Worm (Caenorhabditis elegans) whole organism, mixed stage, embryonic: Measurements from ENCODE around the gene K08F9.1.

Experiments used
- M03D4.4 ChIP-seq: sonication (generic microtip); optimal IDR thresholded peaks from 2 replicates; lab custom pipeline; 2017; ENCODE audit warnings: mild to moderate bottlenecking, missing genetic modification characterization, missing compliant biosample characterization
- bed-3 ChIP-seq: fragments of 200-800 bp; sonication (Bioruptor generic); optimal IDR thresholded peaks from 3 replicates; lab custom pipeline; 2018; ENCODE audit warnings: mild to moderate bottlenecking, missing genetic modification characterization, moderate library complexity, missing compliant biosample characterization
- blmp-1 ChIP-seq: fragments of 150-350 bp; optimal IDR thresholded peaks from 2 replicates; lab custom pipeline; 2014; ENCODE audit warnings: missing biosample characterization, missing genetic modification characterization
- ceh-39 ChIP-seq: fragments of 150-350 bp; optimal IDR thresholded peaks from 2 replicates; lab custom pipeline; 2014; ENCODE audit warnings: missing biosample characterization, missing genetic modification characterization
- ceh-43 ChIP-seq: fragments of 200-800 bp; sonication (Bioruptor generic); optimal IDR thresholded peaks from 2 replicates; lab custom pipeline; 2018; ENCODE audit warnings: mild to moderate bottlenecking, missing genetic modification characterization, moderate library complexity, missing compliant biosample characterization
- ceh-83 ChIP-seq: fragments of 200-800 bp; sonication (Bioruptor generic); optimal IDR thresholded peaks from 2 replicates; lab custom pipeline; 2018; ENCODE audit warnings: mild to moderate bottlenecking, missing genetic modification characterization, missing compliant biosample characterization
- ces-1 ChIP-seq: fragments of 150-350 bp; optimal IDR thresholded peaks from 2 replicates; lab custom pipeline; 2014; ENCODE audit warnings: missing biosample characterization, missing genetic modification reagents, missing genetic modification characterization
- cnd-1 ChIP-seq: fragments of 200-800 bp; sonication (Bioruptor generic); optimal IDR thresholded peaks from 2 replicates; lab custom pipeline; 2018; ENCODE audit warnings: mild to moderate bottlenecking, missing genetic modification characterization, missing compliant biosample characterization
- drap-1 ChIP-seq: fragments of 200-800 bp; sonication (Bioruptor generic); optimal IDR thresholded peaks from 3 replicates; lab custom pipeline; 2018; ENCODE audit warnings: mild to moderate bottlenecking, missing genetic modification characterization, missing compliant biosample characterization
- elt-1 ChIP-seq: sonication (generic microtip); optimal IDR thresholded peaks from 2 replicates; lab custom pipeline; 2017; ENCODE audit warnings: missing genetic modification characterization, mild to moderate bottlenecking, missing compliant biosample characterization, antibody characterized with exemption, moderate library complexity, borderline replicate concordance; ENCODE audit not compliant: insufficient read depth
- elt-3 ChIP-seq: fragments of 150-350 bp; optimal IDR thresholded peaks from 2 replicates; lab custom pipeline; 2014; ENCODE audit warnings: missing biosample characterization, missing genetic modification characterization
- flh-1 ChIP-seq: fragments of 200-800 bp; sonication (Bioruptor generic); optimal IDR thresholded peaks from 2 replicates; lab custom pipeline; 2018; ENCODE audit warnings: mild to moderate bottlenecking, missing genetic modification characterization, moderate library complexity, missing compliant biosample characterization
- ham-2 ChIP-seq: fragments of 200-800 bp; sonication (Bioruptor generic); optimal IDR thresholded peaks from 2 replicates; lab custom pipeline; 2018; ENCODE audit warnings: mild to moderate bottlenecking, missing genetic modification characterization, missing compliant biosample characterization
- hlh-1 ChIP-seq: fragments of 150-350 bp; optimal IDR thresholded peaks from 2 replicates; lab custom pipeline; 2014; ENCODE audit warnings: missing biosample characterization, missing genetic modification reagents, missing genetic modification characterization
- lin-13 ChIP-seq: fragments of 150-350 bp; optimal IDR thresholded peaks from 2 replicates; lab custom pipeline; 2014; ENCODE audit warnings: missing biosample characterization, missing genetic modification characterization
- lin-32 ChIP-seq: fragments of 200-800 bp; sonication (Bioruptor generic); optimal IDR thresholded peaks from 2 replicates; lab custom pipeline; 2018; ENCODE audit warnings: mild to moderate bottlenecking, missing genetic modification characterization, missing compliant biosample characterization
- lsy-2 ChIP-seq: fragments of 150-350 bp; optimal IDR thresholded peaks from 2 replicates; lab custom pipeline; 2014; ENCODE audit warnings: missing biosample characterization, missing genetic modification characterization
- mab-5 ChIP-seq: fragments of 150-350 bp; optimal IDR thresholded peaks from 2 replicates; lab custom pipeline; 2014; ENCODE audit warnings: missing biosample characterization, missing genetic modification characterization
- mep-1 ChIP-seq: fragments of 150-350 bp; optimal IDR thresholded peaks from 2 replicates; lab custom pipeline; 2017; ENCODE audit warnings: missing biosample characterization, missing genetic modification reagents, missing genetic modification characterization, inconsistent platforms
- nhr-12 ChIP-seq: fragments of 150-350 bp; optimal IDR thresholded peaks from 2 replicates; lab custom pipeline; 2014; ENCODE audit warnings: missing biosample characterization, missing genetic modification characterization
- nhr-2 ChIP-seq: fragments of 150-350 bp; optimal IDR thresholded peaks from 2 replicates; lab custom pipeline; 2014; ENCODE audit warnings: missing biosample characterization, missing genetic modification characterization
- nhr-237 ChIP-seq: fragments of 150-350 bp; optimal IDR thresholded peaks from 2 replicates; lab custom pipeline; 2014; ENCODE audit warnings: missing biosample characterization, missing genetic modification characterization
- nhr-28 ChIP-seq: fragments of 150-350 bp; optimal IDR thresholded peaks from 2 replicates; lab custom pipeline; 2014; ENCODE audit warnings: missing biosample characterization, missing genetic modification characterization
- nhr-76 ChIP-seq: sonication (generic microtip); optimal IDR thresholded peaks from 2 replicates; lab custom pipeline; 2017; ENCODE audit warnings: missing biosample characterization, missing genetic modification characterization
- pha-4 ChIP-seq: fragments of 150-350 bp; optimal IDR thresholded peaks from 2 replicates; lab custom pipeline; 2018; ENCODE audit warnings: missing biosample characterization, missing genetic modification reagents, missing genetic modification characterization
- sem-2 ChIP-seq: fragments of 200-800 bp; sonication (Bioruptor generic); optimal IDR thresholded peaks from 2 replicates; lab custom pipeline; 2018; ENCODE audit warnings: mild to moderate bottlenecking, missing genetic modification characterization, missing compliant biosample characterization
- snpc-4 ChIP-seq: fragments of 150-350 bp; optimal IDR thresholded peaks from 2 replicates; lab custom pipeline; 2014; ENCODE audit warnings: missing biosample characterization, missing genetic modification characterization
- sptf-1 ChIP-seq: sonication (generic microtip); optimal IDR thresholded peaks from 2 replicates; lab custom pipeline; 2017; ENCODE audit warnings: mild to moderate bottlenecking, missing genetic modification characterization, moderate library complexity, missing compliant biosample characterization
- tbx-8 ChIP-seq: fragments of 200-800 bp; sonication (Bioruptor generic); optimal IDR thresholded peaks from 2 replicates; lab custom pipeline; 2018; ENCODE audit warnings: mild to moderate bottlenecking, missing genetic modification characterization, moderate library complexity, missing compliant biosample characterization
- unc-120 ChIP-seq: sonication (generic microtip); optimal IDR thresholded peaks from 2 replicates; lab custom pipeline; 2017; ENCODE audit warnings: missing genetic modification characterization, missing compliant biosample characterization; ENCODE audit not compliant: poor library complexity, severe bottlenecking
- unc-39 ChIP-seq: fragments of 150-350 bp; optimal IDR thresholded peaks from 2 replicates; lab custom pipeline; 2014; ENCODE audit warnings: missing biosample characterization, missing genetic modification characterization
- unc-62 ChIP-seq: fragments of 150-350 bp; optimal IDR thresholded peaks from 2 replicates; lab custom pipeline; 2014; ENCODE audit warnings: missing biosample characterization, missing genetic modification reagents, missing genetic modification characterization
- zip-8 ChIP-seq: fragments of 150-350 bp; optimal IDR thresholded peaks from 2 replicates; lab custom pipeline; 2014; ENCODE audit warnings: missing biosample characterization, missing genetic modification characterization

Gene K08F9.1

ce11 chrV:15189567-15189966, 46.4 kb upstream of the K08F9.1 start, which contains the start of gene cyn-3:
Gene cyn-3, plus strand, starts transcription at chrV:15189927.
- TF ChIP-seq unc-39 (tag; lab: Kevin White, UChicago) (no peak), elt-3 (tag; lab: Kevin White, UChicago) (no peak), snpc-4 (tag; lab: Kevin White, UChicago) (no peak), lin-32 (no peak), mep-1 (peak; percentile 78), cnd-1 (tag; lab: Kevin White, UChicago) (no peak), hlh-1 (peak; percentile 18), blmp-1 (no peak), nhr-12 (tag; lab: Kevin White, UChicago) (no peak), ceh-39 (tag; lab: Kevin White, UChicago) (peak; percentile 26), lin-13 (tag; lab: Kevin White, UChicago) (peak; percentile 58), ceh-83 (no peak), M03D4.4 (tag; lab: Kevin White, UChicago) (no peak), ces-1 (GFP tag; lab: Kevin White, UChicago) (peak; percentile 81), nhr-2 (tag; lab: Kevin White, UChicago) (no peak), tbx-8 (GFP tag; lab: Kevin White, UChicago) (no peak), nhr-28 (no peak), flh-1 (GFP tag; lab: Kevin White, UChicago) (no peak), elt-1 (tag; lab: Kevin White, UChicago) (no peak), unc-120 (tag; lab: Kevin White, UChicago) (no peak), drap-1 (GFP tag; lab: Kevin White, UChicago) (no peak), lsy-2 (tag; lab: Kevin White, UChicago) (peak; percentile 83), ceh-43 (GFP tag; lab: Kevin White, UChicago) (no peak), ham-2 (GFP tag; lab: Kevin White, UChicago) (no peak), pha-4 (tag; lab: Kevin White, UChicago) (peak; percentile 77), sptf-1 (tag; lab: Kevin White, UChicago) (no peak), sem-2 (GFP tag; lab: Kevin White, UChicago) (no peak), zip-8 (no peak), nhr-237 (tag; lab: Kevin White, UChicago) (peak; percentile 71), unc-62 (GFP tag; lab: Kevin White, UChicago) (no peak)

- TF ChIP-seq drap-1 (GFP tag; lab: Kevin White, UChicago) (peak; percentile 22), sptf-1 (tag; lab: Kevin White, UChicago) (peak; percentile 7), lin-13 (tag; lab: Kevin White, UChicago) (peak; percentile 77), unc-120 (tag; lab: Kevin White, UChicago) (peak; percentile 27), hlh-1 (no peak), ceh-39 (tag; lab: Kevin White, UChicago) (no peak), cnd-1 (tag; lab: Kevin White, UChicago) (no peak), zip-8 (no peak), sem-2 (GFP tag; lab: Kevin White, UChicago) (no peak), nhr-76 (tag; lab: Kevin White, UChicago) (no peak), mep-1 (peak; percentile 56), unc-62 (GFP tag; lab: Kevin White, UChicago) (no peak), snpc-4 (tag; lab: Kevin White, UChicago) (no peak), nhr-237 (tag; lab: Kevin White, UChicago) (peak; percentile 1), flh-1 (GFP tag; lab: Kevin White, UChicago) (no peak), bed-3 (no peak), pha-4 (tag; lab: Kevin White, UChicago) (peak; percentile 92), ces-1 (GFP tag; lab: Kevin White, UChicago) (peak; percentile 68), tbx-8 (GFP tag; lab: Kevin White, UChicago) (no peak), blmp-1 (peak; percentile 13), elt-3 (tag; lab: Kevin White, UChicago) (no peak), mab-5 (no peak), lsy-2 (tag; lab: Kevin White, UChicago) (peak; percentile 54)
These were observed 44.2 kb upstream of the K08F9.1 start, which contains the start of the genes cyn-7 and bath-36 for ce11 chrV:15187083-15188057. Gene cyn-7, minus strand, starts transcription at chrV:15187378. Gene bath-36, plus strand, starts transcription at chrV:15187888.
